Fruit fly (Drosophila melanogaster): ENCODE data around the gene knk.

- TF ChIP-seq Sin3A (optimal IDR thresholded peaks at IDR 0.05) (no peak), Myc (optimal IDR thresholded peaks at IDR 0.05) (no peak), h (optimal IDR thresholded peaks at IDR 0.05) (no peak), psq (optimal IDR thresholded peaks at IDR 0.05) (no peak), insv (optimal IDR thresholded peaks at IDR 0.05) (no peak)
Measured at dm6 chr3R:10081469-10082111, 43.9 kb downstream of the knk start.
